Worm (Caenorhabditis elegans): Measurements from ENCODE around the gene swt-6.

DNA sequence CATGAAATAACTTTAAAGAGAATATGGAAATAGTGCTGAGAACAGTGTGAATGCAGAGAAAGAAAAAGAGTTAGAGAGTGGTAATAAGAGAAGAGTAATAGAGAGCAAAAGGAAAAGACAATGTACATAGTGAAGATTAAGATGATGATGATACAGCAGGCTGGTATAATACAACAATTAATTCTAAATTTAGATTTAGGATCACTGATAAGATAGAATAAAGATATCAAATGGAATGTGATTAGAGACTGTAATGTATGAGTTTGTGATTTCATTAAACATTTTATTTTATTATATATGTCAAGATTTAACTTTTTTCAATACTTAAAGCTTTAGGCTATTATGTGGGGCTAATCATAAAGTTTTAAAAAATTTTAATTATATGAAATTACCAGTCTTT lies 965 bp upstream of the swt-6 start, which contains the start of gene R10D12.8:
- TF ChIP-seq pha-4 (tag; optimal IDR thresholded peaks at IDR 0.05) (peak; percentile 53), ztf-11 (tag; optimal IDR thresholded peaks at IDR 0.05) (no peak), mdl-1 (tag; optimal IDR thresholded peaks at IDR 0.05) (no peak)
